Worm (Caenorhabditis elegans) whole organism, L1 larva: ENCODE measurements around the gene srw-83.

Source experiments
- C04F5.9 ChIP-seq: sonication (generic microtip); optimal IDR thresholded peaks from 2 replicates; lab custom pipeline; 2016; ENCODE audit warnings: missing genetic modification characterization, missing compliant biosample characterization
- C16A3.4 ChIP-seq: fragments of 150-350 bp; optimal IDR thresholded peaks from 2 replicates; lab custom pipeline; 2014; ENCODE audit warnings: missing biosample characterization, missing genetic modification characterization
- F16B12.6 ChIP-seq: fragments of 150-350 bp; optimal IDR thresholded peaks from 2 replicates; lab custom pipeline; 2014; ENCODE audit warnings: missing biosample characterization, missing genetic modification characterization
- Y116A8C.19 ChIP-seq: sonication (generic microtip); optimal IDR thresholded peaks from 2 replicates; lab custom pipeline; 2016; ENCODE audit warnings: missing compliant biosample characterization, missing genetic modification characterization, borderline replicate concordance
- alr-1 ChIP-seq: fragments of 200-800 bp; sonication (Bioruptor generic); optimal IDR thresholded peaks from 2 replicates; lab custom pipeline; 2018; ENCODE audit warnings: borderline replicate concordance, mild to moderate bottlenecking, missing genetic modification characterization, missing compliant biosample characterization
- aly-2 ChIP-seq: fragments of 150-350 bp; optimal IDR thresholded peaks from 2 replicates; lab custom pipeline; 2014; ENCODE audit warnings: missing biosample characterization, missing genetic modification characterization
- ceh-63 ChIP-seq: fragments of 200-800 bp; sonication (Bioruptor generic); optimal IDR thresholded peaks from 2 replicates; lab custom pipeline; 2018; ENCODE audit warnings: mild to moderate bottlenecking, missing genetic modification characterization, missing compliant biosample characterization
- ceh-82 ChIP-seq, 3 experiments: fragments of 150-350 bp in 1 of 3; sonication (generic microtip) in 2 of 3; optimal IDR thresholded peaks; 2 replicates each; lab custom pipeline; 2014 to 2017; ENCODE audit warnings: missing biosample characterization in 3 of 3, missing genetic modification characterization in 3 of 3
- efl-1 ChIP-seq, 4 experiments: fragments of 150-350 bp; optimal IDR thresholded peaks in 3 of 4; peaks in 1 of 4; 1 replicate in 1 of 4; 2 replicates in 3 of 4; lab custom pipeline; 2014; ENCODE audit warnings: missing biosample characterization in 2 of 4, missing genetic modification characterization in 2 of 4, missing genetic modification reagents in 2 of 4
- efl-3 ChIP-seq: fragments of 200-800 bp; sonication (Bioruptor generic); optimal IDR thresholded peaks from 2 replicates; lab custom pipeline; 2018; ENCODE audit warnings: mild to moderate bottlenecking, missing genetic modification characterization, missing compliant biosample characterization
- egl-27 ChIP-seq, 2 experiments: fragments of 150-350 bp in 1 of 2; sonication (generic microtip); optimal IDR thresholded peaks; 3 replicates each; lab custom pipeline; 2017 to 2018; ENCODE audit warnings: missing biosample characterization in 2 of 2, missing genetic modification characterization in 2 of 2, missing genetic modification reagents in 2 of 2
- elt-2 ChIP-seq: sonication (generic microtip); optimal IDR thresholded peaks from 2 replicates; lab custom pipeline; 2016; ENCODE audit warnings: missing genetic modification characterization, mild to moderate bottlenecking, inconsistent platforms, missing compliant biosample characterization, missing genetic modification reagents
- ets-5 ChIP-seq: fragments of 200-800 bp; sonication (Bioruptor generic); IDR thresholded peaks from 2 replicates; pipeline ENCODE4 v1.3.6; 2022; ENCODE audit warnings: missing genetic modification characterization, missing compliant biosample characterization
- fkh-4 ChIP-seq: sonication (generic microtip); optimal IDR thresholded peaks from 2 replicates; lab custom pipeline; 2016; ENCODE audit warnings: missing compliant biosample characterization, missing genetic modification characterization, borderline replicate concordance
- fkh-8 ChIP-seq: sonication (generic microtip); optimal IDR thresholded peaks from 2 replicates; lab custom pipeline; 2016; ENCODE audit warnings: mild to moderate bottlenecking, missing genetic modification characterization, missing compliant biosample characterization
- jun-1 ChIP-seq: fragments of 150-350 bp; optimal IDR thresholded peaks from 2 replicates; lab custom pipeline; 2014; ENCODE audit warnings: missing biosample characterization, missing genetic modification reagents, missing genetic modification characterization
- lin-13 ChIP-seq: fragments of 150-350 bp; optimal IDR thresholded peaks from 2 replicates; lab custom pipeline; 2014; ENCODE audit warnings: missing biosample characterization, missing genetic modification reagents, missing genetic modification characterization
- lin-15B ChIP-seq: fragments of 150-350 bp; sonication (generic microtip); optimal IDR thresholded peaks from 3 replicates; lab custom pipeline; 2014; ENCODE audit warnings: missing biosample characterization, missing genetic modification characterization
- lin-35 ChIP-seq, 2 experiments: fragments of 150-350 bp; optimal IDR thresholded peaks; 2 replicates each; lab custom pipeline; 2014; ENCODE audit warnings: missing biosample characterization in 2 of 2, missing genetic modification characterization in 2 of 2, missing genetic modification reagents in 2 of 2
- lir-3 ChIP-seq: sonication (generic microtip); optimal IDR thresholded peaks from 2 replicates; lab custom pipeline; 2016; ENCODE audit warnings: mild to moderate bottlenecking, missing genetic modification characterization, moderate library complexity, missing compliant biosample characterization; ENCODE audit not compliant: poor library complexity
- mab-9 ChIP-seq: fragments of 200-800 bp; sonication (Bioruptor generic); IDR thresholded peaks from 2 replicates; pipeline ENCODE4 v1.3.6; 2022; ENCODE audit warnings: missing genetic modification reagents, missing genetic modification characterization, missing compliant biosample characterization
- mef-2 ChIP-seq: fragments of 150-350 bp; optimal IDR thresholded peaks from 2 replicates; lab custom pipeline; 2014; ENCODE audit warnings: missing biosample characterization, missing genetic modification characterization
- mep-1 ChIP-seq: fragments of 150-350 bp; optimal IDR thresholded peaks from 2 replicates; lab custom pipeline; 2014; ENCODE audit warnings: missing biosample characterization, missing genetic modification characterization
- nhr-11 ChIP-seq: fragments of 150-350 bp; optimal IDR thresholded peaks from 2 replicates; lab custom pipeline; 2014; ENCODE audit warnings: missing biosample characterization, missing genetic modification characterization
- nhr-12 ChIP-seq: sonication (generic microtip); optimal IDR thresholded peaks from 2 replicates; lab custom pipeline; 2017; ENCODE audit warnings: missing biosample characterization, missing genetic modification characterization
- nhr-19 ChIP-seq: fragments of 200-800 bp; sonication (Bioruptor generic); conservative IDR thresholded peaks from 2 replicates; pipeline ENCODE4 v1.3.6; 2022; ENCODE audit warnings: missing genetic modification characterization, missing compliant biosample characterization
- nhr-20 ChIP-seq: sonication (generic microtip); optimal IDR thresholded peaks from 2 replicates; lab custom pipeline; 2016; ENCODE audit warnings: mild to moderate bottlenecking, missing genetic modification characterization, missing compliant biosample characterization
- nhr-47 ChIP-seq: sonication (generic microtip); optimal IDR thresholded peaks from 2 replicates; lab custom pipeline; 2016; ENCODE audit warnings: mild to moderate bottlenecking, missing genetic modification characterization, moderate library complexity, missing compliant biosample characterization
- nhr-71 ChIP-seq: sonication (generic microtip); optimal IDR thresholded peaks from 2 replicates; lab custom pipeline; 2016; ENCODE audit warnings: mild to moderate bottlenecking, missing genetic modification characterization, moderate library complexity, missing compliant biosample characterization
- nhr-85 ChIP-seq: sonication (generic microtip); peaks from one replicate; lab custom pipeline; 2016; ENCODE audit warnings: missing genetic modification characterization, inconsistent platforms, missing compliant biosample characterization
- nhr-90 ChIP-seq: sonication (generic microtip); optimal IDR thresholded peaks from 2 replicates; lab custom pipeline; 2016; ENCODE audit warnings: mild to moderate bottlenecking, missing genetic modification characterization, missing compliant biosample characterization; ENCODE audit not compliant: poor library complexity
- pag-3 ChIP-seq: sonication (generic microtip); optimal IDR thresholded peaks from 2 replicates; lab custom pipeline; 2017; ENCODE audit warnings: missing genetic modification characterization, mild to moderate bottlenecking, missing compliant biosample characterization, antibody characterized with exemption, borderline replicate concordance; ENCODE audit not compliant: insufficient read depth
- pax-3 ChIP-seq: fragments of 200-800 bp; sonication (Bioruptor generic); optimal IDR thresholded peaks from 2 replicates; lab custom pipeline; 2018; ENCODE audit warnings: mild to moderate bottlenecking, missing genetic modification characterization, moderate library complexity, missing compliant biosample characterization
- skn-1 ChIP-seq: fragments of 150-350 bp; optimal IDR thresholded peaks from 2 replicates; lab custom pipeline; 2014; ENCODE audit warnings: missing biosample characterization, missing genetic modification characterization
- snu-23 ChIP-seq: sonication (generic microtip); optimal IDR thresholded peaks from 2 replicates; lab custom pipeline; 2016; ENCODE audit warnings: missing genetic modification characterization, missing compliant biosample characterization
- tlp-1 ChIP-seq: fragments of 150-350 bp; optimal IDR thresholded peaks from 2 replicates; lab custom pipeline; 2014; ENCODE audit warnings: missing biosample characterization, missing genetic modification characterization
- unc-30 ChIP-seq: sonication (generic microtip); optimal IDR thresholded peaks from 2 replicates; lab custom pipeline; 2017; ENCODE audit warnings: missing biosample characterization, missing genetic modification characterization
- unc-62 ChIP-seq: fragments of 150-350 bp; optimal IDR thresholded peaks from 2 replicates; lab custom pipeline; 2014; ENCODE audit warnings: missing biosample characterization, missing genetic modification reagents, missing genetic modification characterization
- unc-86 ChIP-seq: sonication (generic microtip); optimal IDR thresholded peaks from 2 replicates; lab custom pipeline; 2016; ENCODE audit warnings: missing genetic modification characterization, missing compliant biosample characterization
- unc-98 ChIP-seq: fragments of 200-800 bp; sonication (Bioruptor generic); IDR thresholded peaks from 2 replicates; pipeline ENCODE4 v1.3.6; 2022; ENCODE audit warnings: missing genetic modification characterization, missing compliant biosample characterization
- vab-15 ChIP-seq: sonication (generic microtip); optimal IDR thresholded peaks from 2 replicates; lab custom pipeline; 2017; ENCODE audit warnings: missing genotype, mild to moderate bottlenecking, missing genetic modification characterization, missing compliant biosample characterization
- zag-1 ChIP-seq: fragments of 150-350 bp; optimal IDR thresholded peaks from 2 replicates; lab custom pipeline; 2014; ENCODE audit warnings: missing biosample characterization, missing genetic modification characterization
- zip-4 ChIP-seq: fragments of 200-800 bp; sonication (Bioruptor generic); optimal IDR thresholded peaks from 2 replicates; lab custom pipeline; 2018; ENCODE audit warnings: mild to moderate bottlenecking, missing genetic modification characterization, moderate library complexity, missing compliant biosample characterization
- ztf-11 ChIP-seq, 2 experiments: sonication (generic microtip); optimal IDR thresholded peaks; 2 replicates each; lab custom pipeline; 2016 to 2017; ENCODE audit warnings: missing genetic modification characterization in 2 of 2, missing biosample characterization in 1 of 2, missing compliant biosample characterization in 1 of 2

The srw-83 gene

DNA sequence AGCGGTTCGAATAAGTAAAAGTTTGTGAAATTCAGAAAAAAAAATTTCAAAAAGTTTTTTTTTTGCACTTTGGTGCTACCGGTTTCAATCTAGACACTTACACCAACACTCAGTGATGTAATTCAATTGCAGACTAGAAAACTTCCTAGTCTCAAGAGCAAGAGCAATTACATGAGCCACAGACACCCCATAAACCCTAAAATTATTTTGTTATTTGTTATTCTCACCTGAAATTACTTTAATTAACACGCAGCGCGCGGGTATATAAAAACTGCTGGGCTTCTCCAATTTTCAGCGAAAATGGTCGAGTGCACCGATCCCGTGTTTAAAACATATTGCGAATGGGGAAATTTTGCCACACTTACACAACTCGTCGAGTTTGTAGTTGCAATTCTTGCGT is at the start of gene srw-83:
srw-83 (plus strand) TSS at position 301 of the 400 bp plus-strand sequence.
- TF ChIP-seq tlp-1 = no peak
- no peak for TF ChIP-seq snu-23 (GFP tag; lab: Kevin White, UChicago)
- TF ChIP-seq pag-3 (tag; lab: Kevin White, UChicago) = no peak
- TF ChIP-seq ceh-82 (tag; optimal IDR thresholded peaks at IDR 0.05; lab: Kevin White, UChicago) = no peak
- TF ChIP-seq vab-15 (tag; lab: Kevin White, UChicago) = no peak
- no peak for TF ChIP-seq mep-1 (tag; lab: Kevin White, UChicago)

ce11 chrV:18378819-18379218 is 47.6 kb upstream of the srw-83 start, which contains the start of gene Y51A2B.8:
Gene Y51A2B.8 (plus strand): TSS chrV:18379119.
- TF ChIP-seq aly-2 (tag; lab: Kevin White, UChicago) (no peak), lin-35 (GFP tag; optimal IDR thresholded peaks at IDR 0.05; lab: Kevin White, UChicago) (no peak), mef-2 (tag; lab: Kevin White, UChicago) (no peak), lir-3 (no peak), elt-2 (tag; lab: Kevin White, UChicago) (no peak), ztf-11 (tag; optimal IDR thresholded peaks at IDR 0.05; lab: Kevin White, UChicago) (no peak), unc-30 (tag; lab: Kevin White, UChicago) (no peak), C16A3.4 (tag; lab: Kevin White, UChicago) (no peak), lin-15B (tag; lab: Kevin White, UChicago) (no peak), efl-1 (optimal IDR thresholded peaks at IDR 0.05; lab: Kevin White, UChicago) (no peak), efl-1 (GFP tag; optimal IDR thresholded peaks at IDR 0.05 in 1 of 2; lab: Kevin White, UChicago) (no peak), zip-4 (GFP tag; lab: Kevin White, UChicago) (no peak), C04F5.9 (tag; lab: Kevin White, UChicago) (no peak)

DNA sequence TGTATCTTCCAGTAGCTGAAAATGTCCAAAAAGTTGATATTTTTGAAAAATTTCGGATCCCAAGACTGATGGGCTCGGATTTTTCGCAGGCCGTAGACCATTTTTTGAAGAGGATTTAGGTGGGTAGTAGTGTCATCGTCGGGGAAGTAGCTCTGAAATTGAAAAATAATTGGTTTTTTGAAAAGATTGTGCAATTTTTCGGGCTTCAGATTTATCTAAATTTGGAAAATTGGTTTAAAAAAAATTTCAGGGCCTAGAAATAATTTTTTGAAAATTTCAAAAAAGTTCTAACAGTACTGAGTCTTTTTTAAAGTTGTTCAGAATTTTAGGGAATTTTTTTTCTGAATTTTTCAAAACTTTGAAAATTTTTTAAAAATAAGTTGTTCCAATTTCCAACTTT is 43.8 kb upstream of the srw-83 start, which contains the start of gene nhr-288:
nhr-288 (minus strand) TSS at position 101 of the 400 bp plus-strand sequence.
- TF ChIP-seq jun-1 (no peak), lir-3 (no peak), unc-62 (GFP tag; lab: Kevin White, UChicago) (no peak), nhr-19 (GFP tag; lab: Robert Waterston, UW) (no peak), unc-98 (GFP tag; lab: Robert Waterston, UW) (no peak), pax-3 (tag; lab: Kevin White, UChicago) (no peak), egl-27 (tag; optimal IDR thresholded peaks at IDR 0.05; lab: Kevin White, UChicago) (no peak), ztf-11 (tag; optimal IDR thresholded peaks at IDR 0.05; lab: Kevin White, UChicago) (no peak), vab-15 (tag; lab: Kevin White, UChicago) (no peak), Y116A8C.19 (no peak), fkh-4 (tag; lab: Kevin White, UChicago) (no peak), unc-86 (tag; lab: Kevin White, UChicago) (no peak), mab-9 (GFP tag; lab: Robert Waterston, UW) (no peak), nhr-85 (tag; lab: Kevin White, UChicago) (no peak), elt-2 (tag; lab: Kevin White, UChicago) (no peak), fkh-8 (tag; lab: Kevin White, UChicago) (no peak), nhr-11 (no peak), alr-1 (tag; lab: Kevin White, UChicago) (no peak), aly-2 (tag; lab: Kevin White, UChicago) (no peak)
- TF ChIP-seq, all 84 proteins: peak for 0

ce11 chrV:18389046-18389445 is 37.3 kb upstream of the srw-83 start, which contains the start of the genes Y51A2B.4 and Y51A2B.5:
Gene Y51A2B.4 (minus strand): TSS chrV:18389146.
Gene Y51A2B.5 (plus strand): TSS chrV:18389277.
- TF ChIP-seq lin-13 (no peak), jun-1 (no peak), nhr-47 (tag; lab: Kevin White, UChicago) (no peak), ceh-63 (no peak), Y116A8C.19 (no peak), zag-1 (tag; lab: Kevin White, UChicago) (no peak), ets-5 (no peak), elt-2 (tag; lab: Kevin White, UChicago) (no peak), nhr-90 (tag; lab: Kevin White, UChicago) (no peak), efl-3 (no peak), nhr-71 (tag; lab: Kevin White, UChicago) (no peak), nhr-20 (no peak), skn-1 (no peak), nhr-12 (tag; lab: Kevin White, UChicago) (no peak), F16B12.6 (no peak)
